Worm (Caenorhabditis elegans): ENCODE results near the gene glt-4.

DNA sequence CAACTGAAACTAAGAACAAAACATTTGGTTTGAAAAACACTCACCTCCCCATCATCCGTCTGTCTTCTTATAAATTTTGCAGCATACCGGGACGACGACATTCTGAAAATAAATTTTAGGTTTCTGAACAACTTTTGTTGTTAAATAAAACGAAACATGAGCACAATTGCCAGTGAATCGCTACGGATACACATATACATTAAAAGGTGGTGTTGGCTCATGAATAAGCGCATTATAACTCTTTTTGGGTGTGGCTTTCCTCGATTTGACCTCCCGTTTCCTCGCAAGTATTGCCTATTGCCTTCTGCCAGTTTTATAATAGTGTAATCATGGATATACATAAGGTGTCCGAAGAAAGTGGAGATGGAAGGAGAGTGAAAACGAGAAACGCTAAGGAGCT is 11.7 kb upstream of the glt-4 start, which contains the start of gene igcm-2:
- TF ChIP-seq med-1 (GFP tag; optimal IDR thresholded peaks at IDR 0.05; ENCODE audit: insufficient read depth) = no peak
- no peak for TF ChIP-seq ztf-29 (GFP tag; IDR thresholded peaks at IDR 0.05)
- TF ChIP-seq cog-1 (tag; optimal IDR thresholded peaks at IDR 0.05) = no peak
- no peak for TF ChIP-seq ztf-23 (GFP tag; IDR thresholded peaks at IDR 0.05)
- TF ChIP-seq T22C8.4 (GFP tag; IDR thresholded peaks at IDR 0.05) = no peak
- TF ChIP-seq flt-1 (GFP tag; IDR thresholded peaks at IDR 0.05) = no peak
